Fruit fly (Drosophila melanogaster): ENCODE measurements around the gene CG46025.
A peak's percentile ranks its signal among the peaks of the same experiment; 100 is the strongest.

The CG46025 gene

DNA sequence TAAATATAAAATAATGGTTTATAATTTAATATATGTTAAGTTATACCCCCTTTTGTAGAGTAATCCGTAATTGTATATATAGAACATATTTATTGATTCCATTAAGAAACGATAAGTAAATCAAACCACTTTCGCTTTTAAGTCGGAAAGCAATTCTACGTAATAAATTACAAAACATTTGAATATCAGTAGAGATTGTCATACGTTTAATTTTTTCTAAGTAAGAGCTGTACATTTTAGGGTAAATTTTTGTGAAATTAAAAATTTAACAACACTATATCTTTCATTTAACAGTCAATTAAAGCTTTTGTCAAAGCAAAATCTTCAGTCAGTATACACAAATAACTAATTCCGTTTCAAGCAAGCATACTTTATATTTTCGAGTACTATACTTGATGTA lies at the start of gene CG46025:
CG46025 (plus strand) TSS at position 301 of the 400 bp plus-strand sequence.
- TF ChIP-seq CG9948 (tag; optimal IDR thresholded peaks at IDR 0.05) (no peak), EcR (GFP tag; optimal IDR thresholded peaks at IDR 0.05) (no peak), gl (tag; optimal IDR thresholded peaks at IDR 0.05) (no peak), D1 (tag; optimal IDR thresholded peaks at IDR 0.05) (no peak), CG12605 (GFP tag; IDR thresholded peaks at IDR 0.05) (no peak), Snoo (tag; optimal IDR thresholded peaks at IDR 0.05) (no peak), CG13204 (GFP tag; optimal IDR thresholded peaks at IDR 0.05) (no peak), Pif1B (GFP tag; optimal IDR thresholded peaks at IDR 0.05) (no peak), Ets98B (GFP tag; IDR thresholded peaks at IDR 0.05) (no peak)

DNA sequence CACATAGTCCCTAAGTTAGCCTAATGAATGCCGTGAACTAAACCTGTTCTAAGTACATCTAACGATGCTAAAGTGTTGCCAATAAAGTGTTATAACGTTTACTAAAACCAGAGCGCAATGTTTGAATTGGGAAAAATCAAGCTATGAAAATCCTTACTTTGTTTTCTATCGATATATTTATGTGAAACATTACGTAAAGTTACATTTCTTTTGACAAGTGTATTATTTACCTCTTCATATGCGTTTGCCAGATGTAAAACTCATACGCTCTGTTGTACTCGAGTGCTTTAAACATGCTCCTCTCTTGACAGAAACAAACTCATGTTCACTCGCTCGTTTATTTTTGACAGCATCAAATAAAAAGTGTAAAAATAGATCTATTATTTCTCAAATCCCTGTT lies 43.4 kb upstream of the CG46025 start, which contains the start of gene Ntl:
Ntl (plus strand) TSS at position 301 of the 400 bp plus-strand sequence.
- TF ChIP-seq D1 (tag; optimal IDR thresholded peaks at IDR 0.05), result no peak
- TF ChIP-seq Ets98B (GFP tag; IDR thresholded peaks at IDR 0.05), result no peak
- no peak for TF ChIP-seq CG8301 (tag; optimal IDR thresholded peaks at IDR 0.05)
- no peak for TF ChIP-seq CG9948 (tag; optimal IDR thresholded peaks at IDR 0.05)
- TF ChIP-seq rn (GFP tag; IDR thresholded peaks at IDR 0.05), result no peak
- TF ChIP-seq CG8159 (tag; optimal IDR thresholded peaks at IDR 0.05), result no peak

dm6 chr2L:7711034-7711685 lies 42.8 kb upstream of the CG46025 start:
- TF ChIP-seq CG4496 (GFP tag; IDR thresholded peaks at IDR 0.05), result 0 out of 3 replicates have a peak, but pooled peaks have one; percentile 18
- no peak for TF ChIP-seq CG32121 (GFP tag; IDR thresholded peaks at IDR 0.05)
- no peak for TF ChIP-seq Pif1A (GFP tag; optimal IDR thresholded peaks at IDR 0.05)
- TF ChIP-seq Pif1B (GFP tag; optimal IDR thresholded peaks at IDR 0.05), result no peak
- TF ChIP-seq CG10348 (GFP tag; IDR thresholded peaks at IDR 0.05), result no peak

DNA sequence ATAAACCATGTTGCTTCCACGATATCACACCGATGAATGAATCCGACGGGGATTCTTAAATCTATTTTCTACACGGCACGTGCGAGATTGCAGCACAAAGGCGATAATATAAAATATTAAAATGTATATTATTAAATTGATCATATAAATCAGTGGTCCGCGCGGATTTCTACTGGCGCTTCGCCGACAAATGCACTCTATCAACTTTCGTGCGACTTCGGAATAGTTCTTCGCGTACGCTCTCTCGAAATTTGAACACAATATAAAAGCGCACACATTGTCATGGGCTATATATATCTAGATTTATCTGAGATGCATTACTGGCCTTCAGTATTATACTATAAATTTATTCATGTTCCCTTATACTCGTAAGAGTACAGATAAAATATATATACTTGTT lies 37.4 kb upstream of the CG46025 start, which contains the start of gene CG33296:
CG33296 (minus strand) TSS at position 101 of the 400 bp plus-strand sequence.
- no peak for TF ChIP-seq CG10348 (GFP tag; IDR thresholded peaks at IDR 0.05)
- TF ChIP-seq gl (tag; optimal IDR thresholded peaks at IDR 0.05), result no peak
- no peak for TF ChIP-seq fd96Ca (GFP tag; IDR thresholded peaks at IDR 0.05)
- TF ChIP-seq CG9948 (tag; optimal IDR thresholded peaks at IDR 0.05), result no peak
- no peak for TF ChIP-seq Snoo (tag; optimal IDR thresholded peaks at IDR 0.05)
- no peak for TF ChIP-seq CG17806 (tag; optimal IDR thresholded peaks at IDR 0.05)
- no peak for TF ChIP-seq CG4496 (GFP tag; IDR thresholded peaks at IDR 0.05)
- no peak for TF ChIP-seq CG8159 (tag; optimal IDR thresholded peaks at IDR 0.05)
- TF ChIP-seq CG15710 (tag; optimal IDR thresholded peaks at IDR 0.05), result no peak
- TF ChIP-seq Pif1B (GFP tag; optimal IDR thresholded peaks at IDR 0.05), result no peak
- TF ChIP-seq Ets98B (GFP tag; IDR thresholded peaks at IDR 0.05), result no peak
- no peak for TF ChIP-seq EcR (GFP tag; optimal IDR thresholded peaks at IDR 0.05)
- TF ChIP-seq CG32121 (GFP tag; IDR thresholded peaks at IDR 0.05), result no peak
- TF ChIP-seq CG34367 (tag; optimal IDR thresholded peaks at IDR 0.05), result no peak
- no peak for TF ChIP-seq CG13204 (GFP tag; optimal IDR thresholded peaks at IDR 0.05)

- no peak for TF ChIP-seq rn (GFP tag; IDR thresholded peaks at IDR 0.05)
- no peak for TF ChIP-seq Snoo (tag; optimal IDR thresholded peaks at IDR 0.05)
- no peak for TF ChIP-seq CG17806 (tag; optimal IDR thresholded peaks at IDR 0.05)
- TF ChIP-seq CG15710 (tag; optimal IDR thresholded peaks at IDR 0.05), result no peak
- TF ChIP-seq CG13204 (GFP tag; optimal IDR thresholded peaks at IDR 0.05), result no peak
- TF ChIP-seq CG8159 (tag; optimal IDR thresholded peaks at IDR 0.05), result no peak
- TF ChIP-seq EcR (GFP tag; optimal IDR thresholded peaks at IDR 0.05), result no peak
- no peak for TF ChIP-seq Ets98B (GFP tag; IDR thresholded peaks at IDR 0.05)
- no peak for TF ChIP-seq gl (tag; optimal IDR thresholded peaks at IDR 0.05)
- TF ChIP-seq CG32121 (GFP tag; IDR thresholded peaks at IDR 0.05), result no peak
- TF ChIP-seq CG12605 (GFP tag; IDR thresholded peaks at IDR 0.05), result no peak
- TF ChIP-seq CG10348 (GFP tag; IDR thresholded peaks at IDR 0.05), result no peak
- TF ChIP-seq CG14655 (GFP tag; optimal IDR thresholded peaks at IDR 0.05), result no peak
- TF ChIP-seq fd96Ca (GFP tag; IDR thresholded peaks at IDR 0.05), result no peak
- TF ChIP-seq CG34367 (tag; optimal IDR thresholded peaks at IDR 0.05), result no peak
- TF ChIP-seq CG9948 (tag; optimal IDR thresholded peaks at IDR 0.05), result no peak
- TF ChIP-seq Pif1A (GFP tag; optimal IDR thresholded peaks at IDR 0.05), result no peak
- no peak for TF ChIP-seq CG4496 (GFP tag; IDR thresholded peaks at IDR 0.05)
- no peak for TF ChIP-seq CG8301 (tag; optimal IDR thresholded peaks at IDR 0.05)
- no peak for TF ChIP-seq Pif1B (GFP tag; optimal IDR thresholded peaks at IDR 0.05)
These were observed 34.6 kb upstream of the CG46025 start, which contains the start of gene CG13793 for dm6 chr2L:7719387-7719786. TSS of gene CG13793 (minus strand) at chr2L:7719487.

dm6 chr2L:7722102-7722501 lies 31.9 kb upstream of the CG46025 start:
- no peak for TF ChIP-seq Pif1B (GFP tag; optimal IDR thresholded peaks at IDR 0.05)
- TF ChIP-seq CG9948 (tag; optimal IDR thresholded peaks at IDR 0.05), result no peak
- TF ChIP-seq CG32121 (GFP tag; IDR thresholded peaks at IDR 0.05), result no peak
- TF ChIP-seq gl (tag; optimal IDR thresholded peaks at IDR 0.05), result no peak

DNA sequence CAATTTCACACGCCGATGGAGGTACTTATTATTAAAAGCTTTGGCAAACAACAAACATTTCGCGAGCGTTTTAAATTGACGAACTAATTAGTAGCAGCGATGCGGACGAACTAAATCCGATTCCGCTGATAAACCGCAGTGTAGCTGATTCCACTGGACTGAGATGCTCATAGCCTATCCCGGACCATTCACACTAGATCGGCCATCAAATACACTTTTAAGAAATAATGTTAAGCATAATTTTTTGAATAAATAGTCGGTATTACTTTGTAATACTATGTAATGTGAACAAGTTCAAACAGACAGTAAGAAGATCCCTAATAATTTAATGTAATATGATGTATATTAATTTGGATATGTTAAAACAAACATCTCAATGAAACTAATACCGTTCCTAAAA lies 31.3 kb upstream of the CG46025 start, which contains the start of gene CG13794:
CG13794 (minus strand) TSS at position 101 of the 400 bp plus-strand sequence.
- TF ChIP-seq CG14655 (GFP tag; optimal IDR thresholded peaks at IDR 0.05), result no peak
- no peak for TF ChIP-seq CG9948 (tag; optimal IDR thresholded peaks at IDR 0.05)
- TF ChIP-seq Pif1B (GFP tag; optimal IDR thresholded peaks at IDR 0.05), result no peak
- no peak for TF ChIP-seq Ets98B (GFP tag; IDR thresholded peaks at IDR 0.05)
- no peak for TF ChIP-seq CG15710 (tag; optimal IDR thresholded peaks at IDR 0.05)
- no peak for TF ChIP-seq CG10348 (GFP tag; IDR thresholded peaks at IDR 0.05)
- TF ChIP-seq Pif1A (GFP tag; optimal IDR thresholded peaks at IDR 0.05), result no peak
- TF ChIP-seq CG32121 (GFP tag; IDR thresholded peaks at IDR 0.05), result no peak
- no peak for TF ChIP-seq CG8301 (tag; optimal IDR thresholded peaks at IDR 0.05)
- no peak for TF ChIP-seq CG4496 (GFP tag; IDR thresholded peaks at IDR 0.05)
- no peak for TF ChIP-seq EcR (GFP tag; optimal IDR thresholded peaks at IDR 0.05)
- no peak for TF ChIP-seq Snoo (tag; optimal IDR thresholded peaks at IDR 0.05)
- no peak for TF ChIP-seq gl (tag; optimal IDR thresholded peaks at IDR 0.05)
- TF ChIP-seq CG8159 (tag; optimal IDR thresholded peaks at IDR 0.05), result no peak
- TF ChIP-seq rn (GFP tag; IDR thresholded peaks at IDR 0.05), result no peak

Data from whole organism, pupa.